Worm (Caenorhabditis elegans): ENCODE results near the gene dbt-1.

The dbt-1 gene

ce11 chrII:7974189-7974823, 29.3 kb upstream of the dbt-1 start:
- TF ChIP-seq madf-8 (GFP tag; conservative IDR thresholded peaks at IDR 0.05) (no peak), Y79H2A.3 (GFP tag; conservative IDR thresholded peaks at IDR 0.05) (no peak), K12H6.12 (tag; optimal IDR thresholded peaks at IDR 0.05) (no peak), C06A6.2 (GFP tag; conservative IDR thresholded peaks at IDR 0.05) (no peak), cebp-1 (GFP tag; IDR thresholded peaks at IDR 0.05) (no peak), cebp-1 (tag; optimal IDR thresholded peaks at IDR 0.05) (no peak), ceh-79 (tag; optimal IDR thresholded peaks at IDR 0.05) (no peak), F55B11.4 (tag; optimal IDR thresholded peaks at IDR 0.05; ENCODE audit: borderline replicate concordance, insufficient read depth) (no peak), ceh-91 (GFP tag; IDR thresholded peaks at IDR 0.05) (no peak), hlh-12 (tag; optimal IDR thresholded peaks at IDR 0.05) (no peak), cebp-2 (GFP tag; IDR thresholded peaks at IDR 0.05) (no peak)

ce11 chrII:7968393-7968792, 23.4 kb upstream of the dbt-1 start:
- TF ChIP-seq fkh-3 (tag; optimal IDR thresholded peaks at IDR 0.05) (no peak), C17E4.6 (GFP tag; IDR thresholded peaks at IDR 0.05) (no peak), gei-17 (GFP tag; optimal IDR thresholded peaks at IDR 0.05) (no peak), zfh-2 (GFP tag; conservative IDR thresholded peaks at IDR 0.05) (no peak), lsy-27 (tag; optimal IDR thresholded peaks at IDR 0.05; ENCODE audit: borderline replicate concordance, insufficient read depth) (no peak), Y56A3A.18 (GFP tag; IDR thresholded peaks at IDR 0.05) (no peak)

- TF ChIP-seq rec-8 (tag; optimal IDR thresholded peaks at IDR 0.05) = no peak
- no peak for TF ChIP-seq tlf-1 (GFP tag; optimal IDR thresholded peaks at IDR 0.05)
- no peak for TF ChIP-seq aptf-3 (GFP tag; IDR thresholded peaks at IDR 0.05)
- no peak for TF ChIP-seq athp-1 (tag; optimal IDR thresholded peaks at IDR 0.05)
- TF ChIP-seq F39B2.1 (GFP tag; IDR thresholded peaks at IDR 0.05) = no peak
- TF ChIP-seq ztf-26 (tag; optimal IDR thresholded peaks at IDR 0.05) = no peak
- no peak for TF ChIP-seq nfya-1 (tag; optimal IDR thresholded peaks at IDR 0.05; ENCODE audit: borderline replicate concordance, insufficient read depth)
- TF ChIP-seq let-526 (GFP tag; IDR thresholded peaks at IDR 0.05) = no peak
- no peak for TF ChIP-seq unc-62 (GFP tag; optimal IDR thresholded peaks at IDR 0.05)
- no peak for TF ChIP-seq Y53G8AR.9 (GFP tag; conservative IDR thresholded peaks at IDR 0.05)
- TF ChIP-seq nhr-90 (tag; optimal IDR thresholded peaks at IDR 0.05) = no peak
- no peak for TF ChIP-seq lir-1 (GFP tag; conservative IDR thresholded peaks at IDR 0.05)
- no peak for TF ChIP-seq hmg-1.2 (GFP tag; IDR thresholded peaks at IDR 0.05)
- TF ChIP-seq attf-3 (GFP tag; conservative IDR thresholded peaks at IDR 0.05) = no peak
- TF ChIP-seq nfyb-1 (GFP tag; IDR thresholded peaks at IDR 0.05) = no peak
- no peak for TF ChIP-seq atf-7 (tag; optimal IDR thresholded peaks at IDR 0.05)
- no peak for TF ChIP-seq gei-17 (GFP tag; optimal IDR thresholded peaks at IDR 0.05)
- no peak for TF ChIP-seq mxl-1 (tag; optimal IDR thresholded peaks at IDR 0.05)
These were observed 17.2 kb upstream of the dbt-1 start for ce11 chrII:7962181-7962580.

- no peak for TF ChIP-seq ekl-4 (GFP tag; IDR thresholded peaks at IDR 0.05)
- no peak for TF ChIP-seq ztf-22 (GFP tag; optimal IDR thresholded peaks at IDR 0.05)
- TF ChIP-seq D2030.7 (GFP tag; IDR thresholded peaks at IDR 0.05) = no peak
- no peak for TF ChIP-seq B0035.1 (tag; optimal IDR thresholded peaks at IDR 0.05)
- no peak for TF ChIP-seq F57A8.1 (GFP tag; optimal IDR thresholded peaks at IDR 0.05)
- no peak for TF ChIP-seq xnd-1 (tag; optimal IDR thresholded peaks at IDR 0.05)
- TF ChIP-seq die-1 (tag; optimal IDR thresholded peaks at IDR 0.05) = no peak
- TF ChIP-seq madf-8 (GFP tag; conservative IDR thresholded peaks at IDR 0.05) = no peak
- TF ChIP-seq Y53F4B.3 (GFP tag; IDR thresholded peaks at IDR 0.05) = no peak
- TF ChIP-seq dpl-1 (GFP tag; optimal IDR thresholded peaks at IDR 0.05) = no peak
These were observed 13.5 kb upstream of the dbt-1 start, which contains the start of gene C04H4.1 for ce11 chrII:7958544-7958943. Gene C04H4.1 (plus strand): TSS chrII:7958844.
